Worm (Caenorhabditis elegans) whole organism, early embryonic: ENCODE results near the gene dhs-31.

Experiments
- aly-1 ChIP-seq: sonication (generic microtip); optimal IDR thresholded peaks from 2 replicates; lab custom pipeline; 2016; ENCODE audit warnings: missing genetic modification characterization, missing compliant biosample characterization
- ama-1 ChIP-seq: fragments of 150-350 bp; optimal IDR thresholded peaks from 2 replicates; lab custom pipeline; 2014
- ceh-13 ChIP-seq: fragments of 200-800 bp; sonication (Bioruptor generic); optimal IDR thresholded peaks from 2 replicates; lab custom pipeline; 2018; ENCODE audit warnings: mild to moderate bottlenecking, missing genetic modification characterization, missing compliant biosample characterization

DNA sequence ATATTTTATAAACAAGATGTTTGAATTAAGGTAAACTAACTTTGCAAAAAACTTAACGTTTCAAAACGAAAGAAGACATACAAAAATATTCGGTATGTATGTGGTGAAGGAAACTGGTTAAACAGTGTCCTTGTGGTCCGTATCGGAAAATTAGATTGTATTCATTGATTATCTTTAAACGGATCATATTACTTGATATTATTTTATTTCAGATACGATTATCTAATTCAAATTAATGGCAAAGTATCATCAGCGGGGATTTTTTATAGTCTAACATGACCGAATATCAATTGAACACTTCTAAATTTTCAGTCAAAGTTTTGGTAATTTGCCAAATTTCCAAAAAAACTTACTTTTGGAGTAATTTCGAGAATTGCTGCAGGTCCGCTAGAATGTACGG lies 33.9 kb downstream of the dhs-31 start, which contains the start of gene C47E12.13:
- no peak for TF ChIP-seq ama-1 (lab: Kevin White, UChicago)
- no peak for TF ChIP-seq ceh-13 (GFP tag; lab: Kevin White, UChicago)
- TF ChIP-seq aly-1 (tag; lab: Kevin White, UChicago) = no peak
